Fruit fly (Drosophila melanogaster) whole organism, prepupa: ENCODE data around the gene CG10466.

Source experiments
- CG11762 ChIP-seq: fragments of 200-800 bp; sonication (Bioruptor generic); optimal IDR thresholded peaks from 3 replicates; lab custom pipeline; 2016; ENCODE audit warnings: missing biosample characterization, missing genetic modification characterization; ENCODE audit not compliant: insufficient read depth
- CG16779 ChIP-seq: fragments of 200-800 bp; sonication (Bioruptor generic); optimal IDR thresholded peaks from 3 replicates; lab custom pipeline; 2017; ENCODE audit warnings: missing biosample characterization, mild to moderate bottlenecking, missing genetic modification characterization
- CG6792 ChIP-seq: fragments of 200-800 bp; sonication (Bioruptor generic); optimal IDR thresholded peaks from 3 replicates; lab custom pipeline; 2016; ENCODE audit warnings: missing biosample characterization, missing genetic modification characterization
- CG6854 ChIP-seq: fragments of 200-800 bp; sonication (Bioruptor generic); optimal IDR thresholded peaks from 2 replicates; lab custom pipeline; 2017; ENCODE audit warnings: missing biosample characterization, mild to moderate bottlenecking, missing genetic modification characterization
- CG9139 ChIP-seq: fragments of 200-800 bp; sonication (Bioruptor generic); optimal IDR thresholded peaks from 3 replicates; lab custom pipeline; 2017; ENCODE audit warnings: missing biosample characterization, mild to moderate bottlenecking, missing genetic modification characterization
- Sox102F ChIP-seq: fragments of 200-800 bp; sonication (Bioruptor generic); optimal IDR thresholded peaks from 2 replicates; lab custom pipeline; 2016; ENCODE audit warnings: missing biosample characterization, mild to moderate bottlenecking, missing genetic modification characterization
- topi ChIP-seq: fragments of 200-800 bp; sonication (Bioruptor generic); optimal IDR thresholded peaks from 3 replicates; lab custom pipeline; 2016; ENCODE audit warnings: missing biosample characterization, missing genetic modification characterization
- vri ChIP-seq: fragments of 200-800 bp; sonication (Bioruptor generic); optimal IDR thresholded peaks from 3 replicates; lab custom pipeline; 2016; ENCODE audit warnings: missing biosample characterization, mild to moderate bottlenecking, missing genetic modification characterization

DNA sequence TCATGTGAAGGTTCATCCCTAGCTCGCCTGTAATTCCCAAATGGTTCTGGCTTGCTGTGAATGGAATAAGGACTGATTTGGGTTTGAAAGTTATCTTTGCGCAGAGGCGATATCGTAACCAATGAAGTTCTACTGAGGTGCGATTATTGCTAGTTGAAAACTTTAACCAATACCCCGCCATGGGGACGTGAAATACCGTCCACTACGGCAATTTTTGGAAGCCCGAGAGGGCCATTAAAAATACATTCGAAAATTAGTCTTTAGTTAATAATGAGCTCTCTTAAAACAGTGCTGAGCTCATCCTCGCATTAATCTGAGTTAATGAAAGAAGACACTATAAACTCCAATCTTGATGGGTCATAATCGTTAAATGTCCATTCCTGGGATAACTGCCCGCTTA is 18.7 kb downstream of the CG10466 start:
- no peak for TF ChIP-seq CG6854 (GFP tag; lab: Kevin White, UChicago)
- no peak for TF ChIP-seq CG6792 (GFP tag; lab: Kevin White, UChicago)
- no peak for TF ChIP-seq Sox102F (GFP tag; lab: Kevin White, UChicago)
- TF ChIP-seq topi (GFP tag; lab: Kevin White, UChicago): no peak
- no peak for TF ChIP-seq vri (GFP tag; lab: Kevin White, UChicago)
- no peak for TF ChIP-seq CG16779 (tag; lab: Kevin White, UChicago)
- no peak for TF ChIP-seq CG11762 (GFP tag; lab: Kevin White, UChicago)
- no peak for TF ChIP-seq CG9139
